Worm (Caenorhabditis elegans) whole organism, L1 larva: Measurements from ENCODE around the gene Y25C1A.14.

ENCODE experiments used
- ama-1 ChIP-seq: fragments of 150-350 bp; optimal IDR thresholded peaks from 2 replicates; lab custom pipeline; 2014
- nhr-28 ChIP-seq: fragments of 150-350 bp; optimal IDR thresholded peaks from 2 replicates; lab custom pipeline; 2014; ENCODE audit warnings: missing biosample characterization, missing genetic modification characterization
- skn-1 ChIP-seq: fragments of 150-350 bp; optimal IDR thresholded peaks from 2 replicates; lab custom pipeline; 2014; ENCODE audit warnings: missing biosample characterization, missing genetic modification characterization
- tbx-2 ChIP-seq: sonication (generic microtip); optimal IDR thresholded peaks from 2 replicates; lab custom pipeline; 2016; ENCODE audit warnings: missing genetic modification characterization, missing compliant biosample characterization

ce11 chrII:3100546-3100945 lies 3.8 kb upstream of the Y25C1A.14 start, which contains the start of gene srg-24:
- no peak for TF ChIP-seq ama-1 (lab: Kevin White, UChicago)
- no peak for TF ChIP-seq nhr-28 (tag; lab: Kevin White, UChicago)
- TF ChIP-seq tbx-2 (tag; lab: Kevin White, UChicago): no peak
- no peak for TF ChIP-seq skn-1 (tag; lab: Kevin White, UChicago)
